Fruit fly (Drosophila melanogaster): Measurements from ENCODE around the gene COX7AL2.

COX7AL2 gene

DNA sequence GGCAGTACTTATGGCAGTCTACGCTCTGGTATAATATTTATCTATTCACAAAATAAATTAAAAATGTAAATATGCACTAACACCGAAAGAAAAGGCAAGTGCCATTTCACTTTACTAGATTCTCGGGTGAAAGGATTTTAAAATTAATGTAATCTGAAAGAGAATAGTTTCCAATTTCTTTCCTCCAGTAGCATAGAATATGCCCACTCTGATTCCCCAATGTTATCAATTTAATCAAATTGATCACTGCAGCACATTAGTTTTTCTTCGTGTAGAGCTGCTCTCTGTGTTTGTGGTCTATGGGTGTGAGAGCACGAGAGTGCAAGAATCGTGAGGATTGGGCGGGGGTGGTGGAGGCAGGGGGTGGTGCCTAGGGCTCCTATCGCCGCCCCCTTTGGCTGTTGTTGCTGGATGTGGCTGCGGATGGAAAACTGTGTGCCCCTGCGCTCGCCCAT is 3.4 kb upstream of the COX7AL2 start:
- no peak for TF ChIP-seq Dll (optimal IDR thresholded peaks at IDR 0.05)
- TF ChIP-seq pan (optimal IDR thresholded peaks at IDR 0.05) = no peak
- no peak for TF ChIP-seq psq (optimal IDR thresholded peaks at IDR 0.05)
- peak in 1 of 2 experiments; percentile 82 for TF ChIP-seq EcR (GFP tag; optimal IDR thresholded peaks at IDR 0.05)
- TF ChIP-seq CG8478 (optimal IDR thresholded peaks at IDR 0.05) = no peak
- no peak for TF ChIP-seq usp (GFP tag; optimal IDR thresholded peaks at IDR 0.05)

DNA sequence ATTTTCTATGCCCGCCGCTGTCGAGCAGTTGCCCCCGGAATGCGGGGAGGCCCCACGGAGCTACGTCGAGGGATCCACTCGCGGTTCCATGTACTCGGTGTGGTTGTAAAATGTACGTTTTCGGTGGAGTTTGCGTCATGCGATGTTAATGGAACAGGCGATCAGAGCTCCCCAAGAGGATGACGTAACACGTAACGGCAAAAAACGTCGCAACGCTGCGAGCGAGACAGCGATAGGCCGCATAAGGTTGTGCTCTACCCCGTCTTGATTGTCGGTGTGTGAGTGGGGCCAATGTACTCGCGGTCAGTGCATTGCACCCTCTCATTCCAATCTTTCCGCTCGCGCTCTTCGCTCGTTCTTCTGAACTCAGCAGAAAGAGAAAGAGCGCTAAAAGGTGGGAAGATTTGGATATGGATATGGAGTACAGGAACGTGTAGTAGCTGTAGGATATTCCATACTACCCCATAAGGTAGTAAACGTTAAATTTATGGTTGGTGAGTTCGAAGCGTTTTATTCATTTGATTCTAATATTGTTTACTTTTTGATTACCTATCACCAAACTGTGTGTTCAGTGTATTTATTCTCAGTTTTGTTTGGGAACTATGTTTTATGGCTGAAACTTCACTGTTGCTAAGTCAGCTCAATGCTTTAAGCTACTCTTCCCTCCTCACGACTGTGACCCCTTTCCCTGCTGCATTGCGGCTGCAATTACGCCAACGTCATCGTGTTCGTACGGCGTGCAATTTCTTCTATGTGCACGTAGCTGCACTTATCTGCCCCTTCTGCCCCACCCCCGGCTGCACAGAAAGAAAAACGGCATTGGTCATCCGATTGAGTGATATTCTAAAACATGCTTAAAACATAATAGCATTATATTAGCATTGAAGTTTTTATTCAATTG is 2.7 kb upstream of the COX7AL2 start:
- no peak for TF ChIP-seq usp (GFP tag; optimal IDR thresholded peaks at IDR 0.05)
- TF ChIP-seq pan (optimal IDR thresholded peaks at IDR 0.05) = no peak
- TF ChIP-seq EcR (GFP tag; optimal IDR thresholded peaks at IDR 0.05) = peak; percentile 100
- no peak for TF ChIP-seq Dll (optimal IDR thresholded peaks at IDR 0.05)
- no peak for TF ChIP-seq psq (optimal IDR thresholded peaks at IDR 0.05)
- TF ChIP-seq CG8478 (optimal IDR thresholded peaks at IDR 0.05) = no peak

DNA sequence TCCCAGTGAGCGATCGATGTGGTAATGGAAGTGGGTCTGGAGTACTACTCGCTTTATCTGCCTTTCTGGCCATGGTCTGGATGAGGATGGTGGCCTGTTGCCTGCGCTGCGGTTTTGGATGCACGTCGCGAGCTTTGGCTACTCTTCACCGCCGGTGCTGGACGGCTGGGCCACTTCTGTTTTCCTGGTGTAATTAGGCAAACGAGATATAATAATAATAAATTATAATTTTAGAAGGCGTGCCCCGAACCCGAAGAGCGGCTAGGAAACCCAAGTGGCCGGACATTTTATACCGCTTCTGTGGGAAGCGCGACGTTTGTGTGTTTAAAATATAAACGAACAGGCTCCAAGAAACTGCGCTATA is 1.7 kb upstream of the COX7AL2 start:
- TF ChIP-seq EcR (GFP tag; optimal IDR thresholded peaks at IDR 0.05) (no peak), CG8478 (optimal IDR thresholded peaks at IDR 0.05) (no peak), pan (optimal IDR thresholded peaks at IDR 0.05) (no peak), Dll (optimal IDR thresholded peaks at IDR 0.05) (no peak), usp (GFP tag; optimal IDR thresholded peaks at IDR 0.05) (no peak), psq (optimal IDR thresholded peaks at IDR 0.05) (no peak)

DNA sequence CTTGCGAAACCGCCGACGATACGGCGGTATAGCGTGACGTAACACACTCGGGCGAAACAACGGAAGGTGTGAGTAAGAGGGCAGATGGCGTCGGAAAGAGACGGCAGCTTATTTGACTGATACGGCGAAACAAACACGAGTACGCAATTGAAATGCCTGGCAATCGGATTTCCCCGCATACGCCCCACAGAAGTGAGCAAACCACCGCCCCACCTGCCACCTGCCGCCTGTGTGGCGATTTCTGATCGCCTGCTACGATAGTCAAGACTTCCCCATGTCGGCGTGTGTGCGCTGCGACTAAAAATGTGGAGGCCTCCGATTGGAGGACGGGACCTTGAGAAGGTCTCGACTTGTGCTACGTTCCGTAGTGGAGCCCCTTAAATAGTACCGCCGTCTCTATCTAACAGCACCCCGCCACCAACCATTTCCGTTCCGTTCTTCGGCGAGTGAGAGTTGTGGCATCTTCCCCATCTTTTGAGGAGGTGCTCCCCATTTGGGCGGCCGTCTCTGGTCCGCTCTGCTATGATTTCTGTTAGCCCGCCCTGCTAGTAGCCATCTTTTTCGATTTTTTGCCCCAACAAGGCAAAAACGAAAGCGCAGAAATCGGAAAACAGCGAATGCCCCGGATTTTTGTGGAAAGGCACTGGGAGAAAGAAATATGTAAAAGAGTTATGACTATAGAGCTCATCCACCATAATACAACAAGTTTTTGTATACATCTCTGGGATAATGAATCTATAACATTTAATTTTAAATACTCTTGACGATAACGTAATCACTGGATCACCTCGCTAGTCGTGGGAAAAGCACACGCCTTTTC is 1.1 kb upstream of the COX7AL2 start:
- peak; percentile 21 for TF ChIP-seq CG8478 (optimal IDR thresholded peaks at IDR 0.05)
- TF ChIP-seq usp (GFP tag; optimal IDR thresholded peaks at IDR 0.05) = no peak
- TF ChIP-seq EcR (GFP tag; optimal IDR thresholded peaks at IDR 0.05) = peak; percentile 65 to 90
- TF ChIP-seq pan (optimal IDR thresholded peaks at IDR 0.05) = no peak
- TF ChIP-seq Dll (optimal IDR thresholded peaks at IDR 0.05) = no peak
- no peak for TF ChIP-seq psq (optimal IDR thresholded peaks at IDR 0.05)

DNA sequence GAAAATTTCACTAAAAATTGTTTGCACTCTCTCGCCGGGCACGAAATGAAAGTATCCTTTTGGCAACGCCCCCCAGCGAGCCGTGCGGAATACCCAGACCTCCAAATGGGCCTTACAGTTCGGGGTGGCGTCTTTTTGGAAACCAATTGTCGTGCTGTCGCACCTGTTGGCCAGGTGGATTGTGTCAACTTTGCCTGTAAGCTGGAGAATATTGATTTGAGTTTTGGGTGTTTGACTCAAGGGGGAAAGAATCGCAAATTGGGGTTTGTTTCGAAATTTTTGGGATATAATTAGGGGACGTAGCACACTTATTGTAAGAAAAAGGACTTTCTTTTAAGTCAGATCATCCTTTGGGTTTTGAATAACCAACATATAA is 395 bp upstream of the COX7AL2 start:
- no peak for TF ChIP-seq pan (optimal IDR thresholded peaks at IDR 0.05)
- TF ChIP-seq CG8478 (optimal IDR thresholded peaks at IDR 0.05) = no peak
- TF ChIP-seq Dll (optimal IDR thresholded peaks at IDR 0.05) = no peak
- TF ChIP-seq usp (GFP tag; optimal IDR thresholded peaks at IDR 0.05) = no peak
- no peak for TF ChIP-seq psq (optimal IDR thresholded peaks at IDR 0.05)
- TF ChIP-seq EcR (GFP tag; optimal IDR thresholded peaks at IDR 0.05) = no peak

DNA sequence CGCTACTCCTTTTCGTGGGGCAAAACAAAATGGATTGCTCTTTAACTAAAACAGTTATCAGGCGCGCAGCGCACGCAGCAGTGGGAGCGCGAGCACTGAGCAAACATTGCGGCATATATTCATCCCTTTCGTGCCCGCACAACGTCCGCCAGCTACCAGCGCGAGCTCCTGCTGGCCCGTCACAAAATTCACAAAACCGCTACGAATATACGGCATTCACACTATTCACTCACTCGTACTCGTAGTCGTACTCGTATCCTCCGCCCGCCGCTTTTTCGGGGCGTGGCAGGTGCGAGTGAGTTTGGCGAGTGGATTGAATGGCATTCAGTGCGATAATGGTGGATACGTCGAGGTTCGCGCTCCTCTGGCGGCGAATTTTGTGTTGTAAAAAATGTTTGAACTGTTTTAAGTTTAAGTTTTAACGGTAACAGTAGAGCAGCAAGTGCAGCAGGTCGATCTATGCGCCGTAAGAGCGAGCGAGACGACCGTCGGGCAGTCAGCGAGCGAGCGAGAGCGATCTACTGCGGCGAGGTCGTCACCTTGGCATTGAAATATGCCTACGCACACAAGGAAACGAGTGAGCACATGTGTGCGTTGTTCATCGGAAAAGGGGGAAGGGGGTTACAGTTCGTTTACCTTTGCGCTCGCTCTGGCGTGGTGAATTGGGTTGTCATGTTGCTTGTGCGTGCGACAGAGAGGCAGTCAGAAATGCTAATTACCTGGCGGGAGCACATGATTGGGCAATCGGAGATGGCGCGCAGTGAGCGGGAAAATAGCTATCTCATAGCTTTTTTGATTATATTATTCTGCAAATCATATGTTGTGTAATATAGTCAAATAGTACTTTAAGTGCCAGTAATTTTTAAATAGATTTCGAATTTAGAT is 880 bp downstream of the COX7AL2 start:
- no peak for TF ChIP-seq pan (optimal IDR thresholded peaks at IDR 0.05)
- TF ChIP-seq psq (optimal IDR thresholded peaks at IDR 0.05) = no peak
- peak; percentile 33 for TF ChIP-seq CG8478 (optimal IDR thresholded peaks at IDR 0.05)
- peak; percentile 87 for TF ChIP-seq Dll (optimal IDR thresholded peaks at IDR 0.05)
- TF ChIP-seq usp (GFP tag; optimal IDR thresholded peaks at IDR 0.05) = no peak
- TF ChIP-seq EcR (GFP tag; optimal IDR thresholded peaks at IDR 0.05) = peak; percentile 100

DNA sequence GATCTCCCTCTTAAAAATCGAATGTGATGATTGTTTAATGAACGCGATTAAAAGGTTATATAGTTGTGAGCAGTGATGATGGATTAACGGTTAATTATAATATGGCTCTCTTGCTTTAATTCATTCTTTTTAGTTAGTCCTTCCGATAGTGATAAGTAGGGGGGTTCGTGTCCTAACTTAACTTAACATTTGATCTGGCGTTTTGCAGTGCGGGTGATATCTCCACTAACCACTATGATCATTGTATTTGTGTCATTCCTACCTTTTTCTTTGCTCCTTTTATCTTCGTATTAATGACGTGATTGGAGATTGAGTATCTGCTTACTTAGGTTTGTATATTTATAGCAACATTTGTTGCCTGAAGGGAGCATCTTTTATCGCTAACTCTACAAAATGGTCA is 2.4 kb downstream of the COX7AL2 start:
- TF ChIP-seq Dll (optimal IDR thresholded peaks at IDR 0.05) = no peak
- no peak for TF ChIP-seq pan (optimal IDR thresholded peaks at IDR 0.05)
- no peak for TF ChIP-seq psq (optimal IDR thresholded peaks at IDR 0.05)
- TF ChIP-seq usp (GFP tag; optimal IDR thresholded peaks at IDR 0.05) = no peak
- no peak for TF ChIP-seq CG8478 (optimal IDR thresholded peaks at IDR 0.05)
- no peak for TF ChIP-seq EcR (GFP tag; optimal IDR thresholded peaks at IDR 0.05)

DNA sequence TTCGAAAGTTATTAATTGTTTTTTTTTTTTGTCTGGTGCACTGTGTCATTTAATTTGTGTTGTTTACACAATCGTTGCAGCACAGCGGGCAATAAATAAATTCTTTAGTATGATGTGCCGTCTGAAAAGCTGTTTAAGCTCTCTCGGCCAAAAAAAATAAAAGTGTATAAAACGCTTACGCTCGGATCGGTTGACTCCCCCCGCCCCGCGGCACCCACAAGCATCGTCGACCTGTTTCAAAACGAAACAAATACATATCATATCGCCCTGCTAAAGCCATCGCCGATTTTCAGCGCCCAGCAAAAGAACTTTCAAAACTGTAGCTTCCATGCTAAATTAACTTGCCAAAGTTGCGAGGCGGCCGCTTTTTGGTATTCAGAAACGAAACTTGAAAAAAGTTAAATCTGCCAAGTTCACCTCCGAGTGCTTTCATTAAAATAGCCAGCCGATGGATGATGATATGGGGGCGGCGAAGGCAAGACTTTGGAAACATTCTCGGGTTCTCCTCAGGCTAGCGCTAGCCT is 3.3 kb downstream of the COX7AL2 start:
- peak in 1 of 2 experiments; percentile 31 for TF ChIP-seq EcR (GFP tag; optimal IDR thresholded peaks at IDR 0.05)
- TF ChIP-seq usp (GFP tag; optimal IDR thresholded peaks at IDR 0.05) = no peak

DNA sequence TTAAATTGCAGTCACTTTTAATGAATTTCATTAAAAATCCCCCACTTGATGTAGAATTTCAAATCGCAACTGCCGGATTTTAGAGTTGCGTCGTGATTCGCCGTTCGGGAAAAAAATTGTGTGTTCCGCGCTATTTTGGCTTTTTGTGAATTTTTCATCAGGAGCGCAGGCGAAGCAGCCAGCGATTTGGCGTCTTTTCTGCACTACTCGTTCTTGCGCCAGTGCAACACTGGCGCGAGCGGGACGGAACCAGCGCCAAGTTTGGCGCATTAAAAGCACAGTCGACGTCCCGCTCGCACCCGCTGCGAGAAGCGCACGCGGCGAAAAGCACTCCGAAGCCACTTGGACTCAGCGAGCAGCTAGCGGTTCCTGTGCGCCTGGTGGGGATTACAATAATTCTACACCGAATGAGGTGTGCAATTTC is 4.3 kb downstream of the COX7AL2 start:
- peak; percentile 50 for TF ChIP-seq CG8478 (optimal IDR thresholded peaks at IDR 0.05)
- TF ChIP-seq Dll (optimal IDR thresholded peaks at IDR 0.05) = peak; percentile 38
- peak; percentile 25 to 69 for TF ChIP-seq EcR (GFP tag; optimal IDR thresholded peaks at IDR 0.05)
- no peak for TF ChIP-seq psq (optimal IDR thresholded peaks at IDR 0.05)

DNA sequence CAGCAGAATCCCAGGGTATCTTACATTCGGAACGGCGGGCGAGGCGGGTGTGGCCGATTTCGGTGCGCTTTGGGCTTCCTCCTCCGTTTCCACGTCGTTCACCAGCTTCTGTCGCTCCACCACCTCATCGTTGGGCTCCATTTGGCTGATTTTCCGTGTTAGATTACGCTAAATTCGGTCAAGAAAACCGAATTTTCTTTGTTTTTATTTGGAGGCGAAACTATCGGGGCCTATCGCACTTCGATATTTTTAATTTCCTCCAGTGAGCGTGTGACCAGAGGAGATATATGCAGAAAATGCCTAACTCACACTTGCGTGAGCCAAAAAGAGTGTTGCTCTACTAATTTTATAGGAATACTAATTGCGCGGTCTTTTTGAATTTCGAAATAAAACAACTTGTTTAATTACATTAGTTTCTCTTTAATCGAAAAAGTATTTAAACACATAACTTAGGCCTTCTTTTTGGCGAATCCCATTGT is 5.5 kb downstream of the COX7AL2 start, which contains the start of gene CG10874:
CG10874 (minus strand) TSS at position 264 of the 479 bp plus-strand sequence.
- no peak for TF ChIP-seq EcR (GFP tag; optimal IDR thresholded peaks at IDR 0.05)
- TF ChIP-seq psq (optimal IDR thresholded peaks at IDR 0.05) = no peak
- no peak for TF ChIP-seq usp (GFP tag; optimal IDR thresholded peaks at IDR 0.05)
- no peak for TF ChIP-seq Dll (optimal IDR thresholded peaks at IDR 0.05)
- no peak for TF ChIP-seq pan (optimal IDR thresholded peaks at IDR 0.05)
- TF ChIP-seq CG8478 (optimal IDR thresholded peaks at IDR 0.05) = no peak

DNA sequence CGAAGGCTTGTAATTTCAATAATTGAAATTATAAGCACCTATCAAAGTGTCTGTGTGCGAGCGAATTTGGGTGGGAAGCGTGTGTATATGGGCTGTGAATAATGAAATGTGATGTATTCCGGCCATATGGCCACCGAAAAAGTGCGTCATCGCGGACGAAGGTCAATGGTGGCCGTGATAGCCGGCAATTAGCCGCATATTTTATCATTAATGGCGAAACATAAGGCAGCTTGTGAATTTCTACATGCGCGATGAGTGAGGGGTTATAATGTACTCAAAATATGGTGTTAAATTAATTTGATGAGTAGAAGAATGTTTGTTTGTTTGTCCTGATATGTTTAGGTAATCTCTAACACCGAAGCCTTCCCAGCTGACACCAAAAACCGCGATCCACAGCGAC is 6.3 kb downstream of the COX7AL2 start:
- no peak for TF ChIP-seq CG8478 (optimal IDR thresholded peaks at IDR 0.05)
- no peak for TF ChIP-seq pan (optimal IDR thresholded peaks at IDR 0.05)
- no peak for TF ChIP-seq usp (GFP tag; optimal IDR thresholded peaks at IDR 0.05)
- TF ChIP-seq Dll (optimal IDR thresholded peaks at IDR 0.05) = no peak
- no peak for TF ChIP-seq EcR (GFP tag; optimal IDR thresholded peaks at IDR 0.05)
- no peak for TF ChIP-seq psq (optimal IDR thresholded peaks at IDR 0.05)
